Fruit fly (Drosophila melanogaster) whole organism, adult: ENCODE measurements around the gene GstD9.

ENCODE experiments used
- CG11617 ChIP-seq: fragments of 200-800 bp; sonication (Bioruptor generic); optimal IDR thresholded peaks from 2 replicates; lab custom pipeline; 2017; ENCODE audit warnings: mild to moderate bottlenecking, missing biosample characterization, missing genetic modification reagents, missing genetic modification characterization
- CG12768 ChIP-seq: fragments of 200-800 bp; sonication (Bioruptor generic); optimal IDR thresholded peaks from 2 replicates; lab custom pipeline; 2017; ENCODE audit warnings: missing biosample characterization, missing genetic modification characterization, mild to moderate bottlenecking, moderate library complexity, missing genetic modification reagents
- CG14711 ChIP-seq: fragments of 200-800 bp; sonication (Bioruptor generic); optimal IDR thresholded peaks from 2 replicates; lab custom pipeline; 2018; ENCODE audit warnings: missing biosample characterization, mild to moderate bottlenecking, missing genetic modification characterization, moderate library complexity
- CG1620 ChIP-seq: fragments of 200-800 bp; sonication (Bioruptor generic); optimal IDR thresholded peaks from 2 replicates; lab custom pipeline; 2016; ENCODE audit warnings: missing biosample characterization, missing genetic modification characterization
- CG33017 ChIP-seq: fragments of 200-800 bp; sonication (Bioruptor generic); optimal IDR thresholded peaks from 2 replicates; lab custom pipeline; 2018; ENCODE audit warnings: missing biosample characterization, mild to moderate bottlenecking, missing genetic modification characterization, moderate library complexity
- CG5204 ChIP-seq: fragments of 200-800 bp; sonication (Bioruptor generic); optimal IDR thresholded peaks from 2 replicates; lab custom pipeline; 2016; ENCODE audit warnings: missing biosample characterization, missing genetic modification characterization
- CG7045 ChIP-seq: fragments of 200-800 bp; sonication (Bioruptor generic); optimal IDR thresholded peaks from 2 replicates; lab custom pipeline; 2017; ENCODE audit warnings: missing biosample characterization, mild to moderate bottlenecking, missing genetic modification characterization
- CG7101 ChIP-seq: fragments of 200-800 bp; sonication (Bioruptor generic); optimal IDR thresholded peaks from 2 replicates; lab custom pipeline; 2018; ENCODE audit warnings: missing biosample characterization, mild to moderate bottlenecking, missing genetic modification characterization, moderate library complexity
- Clk ChIP-seq: fragments of 200-800 bp; sonication (Bioruptor generic); optimal IDR thresholded peaks from 2 replicates; lab custom pipeline; 2017; ENCODE audit warnings: missing biosample characterization, missing genetic modification characterization
- Crg-1 ChIP-seq: fragments of 200-800 bp; sonication (Bioruptor generic); optimal IDR thresholded peaks from 2 replicates; lab custom pipeline; 2016; ENCODE audit warnings: missing biosample characterization, missing genetic modification characterization
- Hr96 ChIP-seq: fragments of 200-800 bp; sonication (Bioruptor generic); optimal IDR thresholded peaks from 2 replicates; lab custom pipeline; 2016; ENCODE audit warnings: missing biosample characterization, missing genetic modification characterization
- Mnt ChIP-seq: fragments of 200-800 bp; sonication (Bioruptor generic); optimal IDR thresholded peaks from 2 replicates; lab custom pipeline; 2016; ENCODE audit warnings: missing biosample characterization, mild to moderate bottlenecking, missing genetic modification characterization
- bab1 ChIP-seq: fragments of 200-800 bp; sonication (Bioruptor generic); optimal IDR thresholded peaks from 3 replicates; lab custom pipeline; 2019; ENCODE audit warnings: missing biosample characterization, mild to moderate bottlenecking, missing genetic modification characterization, moderate library complexity
- cic ChIP-seq: fragments of 200-800 bp; sonication (Bioruptor generic); optimal IDR thresholded peaks from 2 replicates; lab custom pipeline; 2017; ENCODE audit warnings: missing biosample characterization, mild to moderate bottlenecking, missing genetic modification characterization, moderate library complexity
- cnc ChIP-seq, 2 experiments: fragments of >200 bp; optimal IDR thresholded peaks; 2 replicates each; lab custom pipeline; 2017
- kay ChIP-seq: fragments of 200-800 bp; sonication (Bioruptor generic); peaks from one replicate; lab custom pipeline; 2016; ENCODE audit warnings: missing biosample characterization, missing genetic modification characterization, borderline replicate concordance
- ovo ChIP-seq: fragments of 200-800 bp; sonication (Bioruptor generic); optimal IDR thresholded peaks from 2 replicates; lab custom pipeline; 2016; ENCODE audit warnings: missing biosample characterization, missing genetic modification characterization
- pad ChIP-seq: fragments of 200-800 bp; sonication (Bioruptor generic); optimal IDR thresholded peaks from 3 replicates; lab custom pipeline; 2017; ENCODE audit warnings: missing biosample characterization, missing genetic modification characterization, mild to moderate bottlenecking, moderate library complexity, missing genetic modification reagents
- tj ChIP-seq: fragments of 200-800 bp; sonication (Bioruptor generic); optimal IDR thresholded peaks from 3 replicates; lab custom pipeline; 2017; ENCODE audit warnings: missing biosample characterization, mild to moderate bottlenecking, missing genetic modification characterization, moderate library complexity
- toe ChIP-seq: fragments of 200-800 bp; sonication (Bioruptor generic); optimal IDR thresholded peaks from 2 replicates; lab custom pipeline; 2016; ENCODE audit warnings: missing biosample characterization, missing genetic modification characterization

GstD9 gene

dm6 chr3R:12371671-12372070 lies 4.3 kb upstream of the GstD9 start, which contains the start of gene GstD2:
TSS of gene GstD2 (plus strand) at chr3R:12371971.
- no peak for TF ChIP-seq CG14711 (tag; lab: Kevin White, UChicago)
- peak in 1 of 2 experiments; percentile 48 for TF ChIP-seq cnc (optimal IDR thresholded peaks at IDR 0.05; lab: Kevin White, UChicago)
- TF ChIP-seq CG11617 (GFP tag; lab: Kevin White, UChicago), result no peak
- TF ChIP-seq Clk (GFP tag; lab: Kevin White, UChicago), result no peak
- no peak for TF ChIP-seq CG7101 (tag; lab: Kevin White, UChicago)
- TF ChIP-seq CG33017 (tag; lab: Kevin White, UChicago), result no peak

DNA sequence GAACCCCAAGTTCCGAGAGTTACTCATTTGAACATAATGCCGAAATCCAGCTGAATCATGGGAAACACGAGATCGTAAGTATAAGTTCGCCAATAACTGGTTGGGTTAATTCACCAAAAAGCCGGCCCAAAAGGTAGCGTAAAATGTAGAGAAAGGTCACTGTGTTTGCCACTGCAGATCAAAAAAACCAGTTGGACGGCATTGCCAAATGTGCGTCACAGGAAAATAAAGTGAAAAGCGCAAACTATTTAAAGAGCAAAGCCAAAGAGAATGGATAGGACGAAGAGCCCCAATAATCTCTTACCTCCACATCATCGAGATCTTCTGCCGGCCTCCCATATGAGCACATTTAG lies 3.3 kb upstream of the GstD9 start:
- TF ChIP-seq Clk (GFP tag; lab: Kevin White, UChicago) (no peak), tj (GFP tag; lab: Kevin White, UChicago) (peak; percentile 51)

DNA sequence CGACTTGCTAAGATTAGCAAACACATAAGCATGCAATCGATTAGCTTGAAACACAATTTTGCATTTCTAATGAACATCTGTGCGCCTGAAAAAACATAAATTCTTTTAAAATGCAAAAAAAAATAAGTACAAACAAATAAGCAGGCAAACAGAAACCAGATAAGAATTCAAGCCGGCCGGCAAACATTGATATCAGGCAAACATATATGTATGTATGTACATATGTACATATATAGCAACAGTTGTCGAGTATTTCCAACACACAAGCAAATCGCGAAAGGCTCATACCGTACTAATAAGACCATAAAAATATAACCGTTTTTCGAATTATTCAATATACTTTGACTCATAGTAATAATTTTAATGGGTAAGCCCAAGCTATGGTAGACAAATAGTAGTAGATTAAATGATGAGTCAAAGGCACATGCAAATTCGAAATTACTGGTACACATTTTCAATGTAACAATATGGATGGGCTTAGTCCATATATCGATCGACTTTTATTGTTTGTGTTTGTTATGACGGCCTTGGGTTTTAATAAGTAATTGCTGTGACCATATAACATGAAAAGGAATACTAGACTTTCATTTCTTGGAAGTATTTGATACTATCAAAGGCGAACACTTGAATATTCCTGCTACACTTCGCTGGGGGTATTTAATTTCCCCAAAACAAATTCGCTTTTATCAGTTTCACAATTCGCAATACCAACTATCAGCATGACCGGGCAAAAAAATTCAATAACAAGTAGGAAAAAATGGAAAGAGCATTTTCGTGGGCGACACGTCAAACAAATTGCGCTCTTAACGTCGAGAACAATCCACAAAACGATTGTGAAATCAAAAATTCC lies 2.7 kb upstream of the GstD9 start:
- TF ChIP-seq CG5204 (peak; percentile 8), bab1 (no peak), kay (GFP tag; lab: Kevin White, UChicago) (peak; percentile 90), CG11617 (GFP tag; lab: Kevin White, UChicago) (no peak), CG14711 (tag; lab: Kevin White, UChicago) (peak; percentile 12), CG33017 (tag; lab: Kevin White, UChicago) (no peak), CG7045 (GFP tag; lab: Kevin White, UChicago) (no peak), cnc (optimal IDR thresholded peaks at IDR 0.05; lab: Kevin White, UChicago) (peak; percentile 91 to 97)

DNA sequence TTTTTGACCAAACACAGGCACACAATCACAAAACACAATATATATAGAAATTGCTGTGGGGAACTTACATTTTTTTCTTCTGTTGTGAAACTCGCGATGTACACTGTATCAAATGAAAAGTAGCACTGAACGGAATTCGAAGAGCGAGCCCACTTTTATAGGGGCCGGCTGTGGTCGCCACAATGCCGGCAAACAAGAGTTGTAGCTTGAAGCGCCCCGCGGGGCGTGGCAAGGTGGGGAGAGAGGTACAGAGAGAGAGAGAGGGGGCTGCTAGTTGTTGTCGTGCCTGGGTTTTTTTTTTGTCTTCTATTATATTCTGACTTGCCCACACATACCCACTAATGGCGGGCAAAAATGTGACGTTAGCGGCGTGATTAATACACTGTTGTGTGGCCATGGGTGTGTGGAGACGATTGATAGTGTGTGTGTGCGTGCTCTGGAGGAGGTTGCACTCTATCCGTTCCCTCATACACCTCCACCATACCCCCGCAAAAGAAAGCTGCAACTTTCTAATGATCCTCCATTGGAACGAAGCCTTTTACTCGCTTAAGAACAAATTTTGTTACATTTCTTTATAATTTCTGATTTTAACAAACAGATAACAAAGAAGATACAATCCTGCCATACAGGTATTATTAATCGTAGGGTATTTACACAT lies 1.9 kb upstream of the GstD9 start, which contains the start of gene GstD1:
TSS of gene GstD1 (minus strand) at position 134 of the 658 bp plus-strand sequence.
- peak; percentile 67 for TF ChIP-seq tj (GFP tag; lab: Kevin White, UChicago)
- peak; percentile 97 for TF ChIP-seq kay (GFP tag; lab: Kevin White, UChicago)
- TF ChIP-seq bab1, result peak; percentile 80
- peak; percentile 56 for TF ChIP-seq CG7101 (tag; lab: Kevin White, UChicago)
- peak; percentile 90 for TF ChIP-seq Mnt
- TF ChIP-seq Clk (GFP tag; lab: Kevin White, UChicago), result peak; percentile 92
- peak; percentile 69 for TF ChIP-seq CG11617 (GFP tag; lab: Kevin White, UChicago)
- peak; percentile 49 for TF ChIP-seq pad (GFP tag; lab: Kevin White, UChicago)
- peak; percentile 89 for TF ChIP-seq ovo (GFP tag; lab: Kevin White, UChicago)
- TF ChIP-seq CG5204, result peak; percentile 54
- peak in 1 of 2 experiments; percentile 85 for TF ChIP-seq cnc (optimal IDR thresholded peaks at IDR 0.05; lab: Kevin White, UChicago)
- peak; percentile 69 for TF ChIP-seq CG1620 (GFP tag; lab: Kevin White, UChicago)
- peak; percentile 60 for TF ChIP-seq CG7045 (GFP tag; lab: Kevin White, UChicago)
- peak; percentile 81 for TF ChIP-seq toe
- peak; percentile 92 for TF ChIP-seq CG12768 (GFP tag; lab: Kevin White, UChicago)
- peak; percentile 23 for TF ChIP-seq CG33017 (tag; lab: Kevin White, UChicago)
- TF ChIP-seq Hr96 (GFP tag; lab: Kevin White, UChicago), result peak; percentile 48
- peak; percentile 13 for TF ChIP-seq CG14711 (tag; lab: Kevin White, UChicago)
- TF ChIP-seq cic (GFP tag; lab: Kevin White, UChicago), result peak; percentile 97
- TF ChIP-seq Crg-1 (GFP tag; lab: Kevin White, UChicago), result no peak

- TF ChIP-seq kay (GFP tag; lab: Kevin White, UChicago) (peak; percentile 8), toe (no peak), cic (GFP tag; lab: Kevin White, UChicago) (peak; percentile 26)
Observed at dm6 chr3R:12365887-12366286, 1.5 kb downstream of the GstD9 start.

DNA sequence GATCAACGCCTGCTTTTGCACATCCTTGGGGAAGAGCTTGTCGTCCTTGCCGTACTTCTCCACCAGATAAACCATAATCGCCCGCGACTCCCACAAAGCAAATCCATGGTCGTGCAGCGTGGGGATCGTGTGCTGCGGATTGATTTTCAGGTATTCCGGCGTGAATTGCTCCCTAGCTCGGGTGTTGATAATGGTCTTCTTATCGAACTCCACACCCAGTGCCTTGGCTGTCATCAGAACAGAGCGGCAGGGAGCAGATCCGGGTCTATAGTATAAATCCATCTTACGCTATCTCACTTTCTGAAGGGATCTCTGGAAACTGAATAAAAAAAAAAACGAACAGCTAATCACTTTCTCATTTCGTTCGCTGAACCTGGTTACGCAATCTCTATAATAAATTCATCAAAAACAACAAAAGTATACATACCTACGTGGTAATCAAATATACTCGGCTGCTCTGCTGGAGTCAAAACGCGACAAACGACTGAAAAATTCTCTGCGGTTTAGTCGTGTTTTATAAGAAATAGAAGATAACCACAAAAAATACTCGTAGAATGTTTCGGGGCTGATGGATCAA lies 2.0 kb downstream of the GstD9 start, which contains the start of gene GstD10:
TSS of gene GstD10 (minus strand) at position 472 of the 577 bp plus-strand sequence.
- TF ChIP-seq Crg-1 (GFP tag; lab: Kevin White, UChicago) (no peak), CG33017 (tag; lab: Kevin White, UChicago) (no peak), Hr96 (GFP tag; lab: Kevin White, UChicago) (no peak), cic (GFP tag; lab: Kevin White, UChicago) (no peak), kay (GFP tag; lab: Kevin White, UChicago) (no peak), Clk (GFP tag; lab: Kevin White, UChicago) (no peak)
